Fruit fly (Drosophila melanogaster): ENCODE results near the gene wts.

Gene wts

dm6 chr3R:30812401-30813207 is 6.2 kb upstream of the wts start (continued):
- TF ChIP-seq CG12391 (tag; optimal IDR thresholded peaks at IDR 0.05), result peak; percentile 67
- no peak for TF ChIP-seq CG4282 (GFP tag; optimal IDR thresholded peaks at IDR 0.05)
- TF ChIP-seq CG13775 (GFP tag; optimal IDR thresholded peaks at IDR 0.05), result peak; percentile 30
- TF ChIP-seq CG5180 (GFP tag; optimal IDR thresholded peaks at IDR 0.05), result peak; percentile 31
- peak; percentile 47 for TF ChIP-seq CG30403 (GFP tag; optimal IDR thresholded peaks at IDR 0.05)
- 0 out of 3 replicates have a peak, but pooled peaks have one; percentile 6 for TF ChIP-seq CG6791 (GFP tag; IDR thresholded peaks at IDR 0.05; ENCODE audit: partially characterized antibody)
- TF ChIP-seq CG3847 (GFP tag; IDR thresholded peaks at IDR 0.05), result peak; percentile 40; the same call in 1 of the 2 replicates
- TF ChIP-seq row (GFP tag; IDR thresholded peaks at IDR 0.05), result peak; percentile 67
- no peak for TF ChIP-seq gro (GFP tag; optimal IDR thresholded peaks at IDR 0.05)
- 0 out of 2 replicates have a peak, but pooled peaks have one; percentile 8 for TF ChIP-seq stc (GFP tag; IDR thresholded peaks at IDR 0.05)
- TF ChIP-seq Chrac-16 (GFP tag; optimal IDR thresholded peaks at IDR 0.05), result peak; percentile 3
- peak; percentile 60 for TF ChIP-seq CG17328 (GFP tag; IDR thresholded peaks at IDR 0.05)
- peak; percentile 51; the same call in 1 of the 2 replicates for TF ChIP-seq ranshi (GFP tag; IDR thresholded peaks at IDR 0.05)
- no peak for TF ChIP-seq sqz (GFP tag; optimal IDR thresholded peaks at IDR 0.05)
- peak; percentile 51 for TF ChIP-seq CG2120 (GFP tag; optimal IDR thresholded peaks at IDR 0.05)
- TF ChIP-seq CG12942 (GFP tag; optimal IDR thresholded peaks at IDR 0.05), result peak; percentile 0
- peak; percentile 46 for TF ChIP-seq CG12659 (GFP tag; optimal IDR thresholded peaks at IDR 0.05)
- TF ChIP-seq CG14050 (GFP tag; IDR thresholded peaks at IDR 0.05), result peak; percentile 22; the same call in 1 of the 3 replicates
- no peak for TF ChIP-seq CG14965 (GFP tag; optimal IDR thresholded peaks at IDR 0.05; ENCODE audit: borderline replicate concordance)
- TF ChIP-seq lab (GFP tag; optimal IDR thresholded peaks at IDR 0.05), result peak; percentile 44
- TF ChIP-seq ap (GFP tag; IDR thresholded peaks at IDR 0.05), result peak; percentile 12; the same call in 1 of the 2 replicates
- TF ChIP-seq luna (GFP tag; optimal IDR thresholded peaks at IDR 0.05), result no peak
- no peak for TF ChIP-seq otp (GFP tag; IDR thresholded peaks at IDR 0.05)
- TF ChIP-seq CG18262 (tag; optimal IDR thresholded peaks at IDR 0.05), result peak; percentile 21
- TF ChIP-seq Hsf (GFP tag; optimal IDR thresholded peaks at IDR 0.05), result peak; percentile 25
- peak; percentile 3 for TF ChIP-seq CG13624 (GFP tag; optimal IDR thresholded peaks at IDR 0.05)
- no peak for TF ChIP-seq sc (optimal IDR thresholded peaks at IDR 0.05)
- TF ChIP-seq sc (GFP tag; optimal IDR thresholded peaks at IDR 0.05), result peak; percentile 12
- TF ChIP-seq Ravus (GFP tag; IDR thresholded peaks at IDR 0.05), result no peak
- no peak for TF ChIP-seq CG4404 (GFP tag; IDR thresholded peaks at IDR 0.05)
- peak; percentile 12 for TF ChIP-seq cato (GFP tag; optimal IDR thresholded peaks at IDR 0.05; ENCODE audit: borderline replicate concordance)
- no peak for TF ChIP-seq CrebB (tag; optimal IDR thresholded peaks at IDR 0.05)
- TF ChIP-seq CG12769 (tag; optimal IDR thresholded peaks at IDR 0.05), result peak; percentile 33
- TF ChIP-seq CG1602 (GFP tag; optimal IDR thresholded peaks at IDR 0.05), result peak; percentile 28
- peak; percentile 20 for TF ChIP-seq tin (GFP tag; optimal IDR thresholded peaks at IDR 0.05)
- peak in 1 of 2 experiments; percentile 82 for TF ChIP-seq eve (GFP tag; optimal IDR thresholded peaks at IDR 0.05)
- no peak for TF ChIP-seq CG12236 (GFP tag; optimal IDR thresholded peaks at IDR 0.05)
- peak; percentile 32 for TF ChIP-seq CG10267 (tag; optimal IDR thresholded peaks at IDR 0.05)
- peak; percentile 35 for TF ChIP-seq CG17359 (tag; optimal IDR thresholded peaks at IDR 0.05)
- 0 out of 2 replicates have a peak, but pooled peaks have one; percentile 45 for TF ChIP-seq Ada2b (GFP tag; IDR thresholded peaks at IDR 0.05)
- TF ChIP-seq psq (GFP tag; optimal IDR thresholded peaks at IDR 0.05), result no peak
- TF ChIP-seq CG15269 (tag; optimal IDR thresholded peaks at IDR 0.05), result peak; percentile 61
- no peak for TF ChIP-seq pzg (GFP tag; optimal IDR thresholded peaks at IDR 0.05)
- TF ChIP-seq repo (GFP tag; optimal IDR thresholded peaks at IDR 0.05), result no peak
- no peak for TF ChIP-seq Doc3 (GFP tag; IDR thresholded peaks at IDR 0.05; ENCODE audit: partially characterized antibody)
- TF ChIP-seq CG10209 (GFP tag; optimal IDR thresholded peaks at IDR 0.05), result peak; percentile 41
- TF ChIP-seq org-1 (GFP tag; optimal IDR thresholded peaks at IDR 0.05), result peak; percentile 24
- TF ChIP-seq ATbp (GFP tag; optimal IDR thresholded peaks at IDR 0.05), result peak; percentile 48
- peak; percentile 22 for TF ChIP-seq oc (tag; optimal IDR thresholded peaks at IDR 0.05)

Measured in whole organism, embryonic.